Fruit fly (Drosophila melanogaster): ENCODE results near the gene Npc2e.

Gene Npc2e

dm6 chr3R:10086222-10086621 is 33.1 kb downstream of the Npc2e start:
- no peak for TF ChIP-seq Snoo (tag; optimal IDR thresholded peaks at IDR 0.05)
- no peak for TF ChIP-seq CG15710 (tag; optimal IDR thresholded peaks at IDR 0.05)
- no peak for TF ChIP-seq CG8159 (tag; optimal IDR thresholded peaks at IDR 0.05)
- no peak for TF ChIP-seq gl (tag; optimal IDR thresholded peaks at IDR 0.05)
- no peak for TF ChIP-seq CG13204 (GFP tag; optimal IDR thresholded peaks at IDR 0.05)
- no peak for TF ChIP-seq fd96Ca (GFP tag; IDR thresholded peaks at IDR 0.05)
- TF ChIP-seq CG34367 (tag; optimal IDR thresholded peaks at IDR 0.05) = no peak
- TF ChIP-seq Ets98B (GFP tag; IDR thresholded peaks at IDR 0.05) = no peak
- TF ChIP-seq rn (GFP tag; IDR thresholded peaks at IDR 0.05) = no peak
- no peak for TF ChIP-seq CG9948 (tag; optimal IDR thresholded peaks at IDR 0.05)

dm6 chr3R:10086683-10087082 is 33.6 kb downstream of the Npc2e start:
- peak; percentile 2 for TF ChIP-seq CG9948 (tag; optimal IDR thresholded peaks at IDR 0.05)
- TF ChIP-seq Snoo (tag; optimal IDR thresholded peaks at IDR 0.05) = no peak
- TF ChIP-seq CG15710 (tag; optimal IDR thresholded peaks at IDR 0.05) = no peak

dm6 chr3R:10087206-10087927 is 34.2 kb downstream of the Npc2e start:
- TF ChIP-seq CG9948 (tag; optimal IDR thresholded peaks at IDR 0.05) (peak; percentile 91), CG8159 (tag; optimal IDR thresholded peaks at IDR 0.05) (peak; percentile 89), CG10348 (GFP tag; IDR thresholded peaks at IDR 0.05) (peak; percentile 41; the same call in 1 of the 2 replicates), EcR (GFP tag; optimal IDR thresholded peaks at IDR 0.05) (peak; percentile 92), CG14655 (GFP tag; optimal IDR thresholded peaks at IDR 0.05) (peak; percentile 83), CG12605 (GFP tag; IDR thresholded peaks at IDR 0.05) (peak; percentile 77), Ets98B (GFP tag; IDR thresholded peaks at IDR 0.05) (peak; percentile 81), CG8301 (tag; optimal IDR thresholded peaks at IDR 0.05) (peak; percentile 78), CG32121 (GFP tag; IDR thresholded peaks at IDR 0.05) (peak; percentile 85), Pif1B (GFP tag; optimal IDR thresholded peaks at IDR 0.05) (peak; percentile 90), Pif1A (GFP tag; optimal IDR thresholded peaks at IDR 0.05) (peak; percentile 96), fd96Ca (GFP tag; IDR thresholded peaks at IDR 0.05) (peak; percentile 93), D1 (tag; optimal IDR thresholded peaks at IDR 0.05) (peak; percentile 88), CG15710 (tag; optimal IDR thresholded peaks at IDR 0.05) (peak; percentile 89), CG13204 (GFP tag; optimal IDR thresholded peaks at IDR 0.05) (peak; percentile 65), CG17806 (tag; optimal IDR thresholded peaks at IDR 0.05) (peak; percentile 91), CG4496 (GFP tag; IDR thresholded peaks at IDR 0.05) (peak; percentile 93), Snoo (tag; optimal IDR thresholded peaks at IDR 0.05) (peak; percentile 70), rn (GFP tag; IDR thresholded peaks at IDR 0.05) (peak; percentile 90), gl (tag; optimal IDR thresholded peaks at IDR 0.05) (peak; percentile 80), CG34367 (tag; optimal IDR thresholded peaks at IDR 0.05) (peak; percentile 89)

- TF ChIP-seq Snoo (tag; optimal IDR thresholded peaks at IDR 0.05) (peak; percentile 17), CG13204 (GFP tag; optimal IDR thresholded peaks at IDR 0.05) (no peak), CG34367 (tag; optimal IDR thresholded peaks at IDR 0.05) (no peak), CG4496 (GFP tag; IDR thresholded peaks at IDR 0.05) (peak; percentile 54; the same call in 1 of the 3 replicates), Pif1B (GFP tag; optimal IDR thresholded peaks at IDR 0.05) (peak; percentile 23), EcR (GFP tag; optimal IDR thresholded peaks at IDR 0.05) (peak; percentile 84), rn (GFP tag; IDR thresholded peaks at IDR 0.05) (no peak), CG14655 (GFP tag; optimal IDR thresholded peaks at IDR 0.05) (no peak), Ets98B (GFP tag; IDR thresholded peaks at IDR 0.05) (peak; percentile 35; the same call in 1 of the 2 replicates)
These were observed 36.1 kb downstream of the Npc2e start for dm6 chr3R:10089171-10089664.

- TF ChIP-seq CG4496 (GFP tag; IDR thresholded peaks at IDR 0.05) (peak; percentile 31; the same call in 1 of the 3 replicates), CG9948 (tag; optimal IDR thresholded peaks at IDR 0.05) (no peak), rn (GFP tag; IDR thresholded peaks at IDR 0.05) (no peak)
These were observed 37.8 kb downstream of the Npc2e start for dm6 chr3R:10090906-10091305.

dm6 chr3R:10091513-10091912 is 38.4 kb downstream of the Npc2e start:
- TF ChIP-seq CG8301 (tag; optimal IDR thresholded peaks at IDR 0.05) = no peak
- no peak for TF ChIP-seq CG34367 (tag; optimal IDR thresholded peaks at IDR 0.05)
- TF ChIP-seq CG4496 (GFP tag; IDR thresholded peaks at IDR 0.05) = no peak
- TF ChIP-seq CG14655 (GFP tag; optimal IDR thresholded peaks at IDR 0.05) = no peak
- no peak for TF ChIP-seq CG8159 (tag; optimal IDR thresholded peaks at IDR 0.05)
- no peak for TF ChIP-seq Ets98B (GFP tag; IDR thresholded peaks at IDR 0.05)
- TF ChIP-seq CG12605 (GFP tag; IDR thresholded peaks at IDR 0.05) = no peak
- TF ChIP-seq Snoo (tag; optimal IDR thresholded peaks at IDR 0.05) = no peak
- TF ChIP-seq CG15710 (tag; optimal IDR thresholded peaks at IDR 0.05) = no peak
- TF ChIP-seq CG17806 (tag; optimal IDR thresholded peaks at IDR 0.05) = no peak
